Fruit fly (Drosophila melanogaster) whole organism, embryonic: ENCODE data around the gene Abi.

Experiments
- Atf-2 ChIP-seq: fragments of 200-800 bp; sonication (Bioruptor generic); optimal IDR thresholded peaks from 2 replicates; lab custom pipeline; 2016; ENCODE audit warnings: missing biosample characterization, missing genetic modification characterization
- Atf3 ChIP-seq: fragments of 200-800 bp; sonication (Bioruptor generic); optimal IDR thresholded peaks from 3 replicates; lab custom pipeline; 2016; ENCODE audit warnings: missing biosample characterization, missing genetic modification characterization
- CG1024 ChIP-seq: fragments of 200-800 bp; sonication (Bioruptor generic); IDR thresholded peaks from 2 replicates; pipeline ENCODE4 v1.3.6; 2022; ENCODE audit warnings: missing biosample characterization, missing genetic modification characterization
- CG10462 ChIP-seq: fragments of 200-800 bp; sonication (Bioruptor generic); optimal IDR thresholded peaks from 2 replicates; lab custom pipeline; 2016; ENCODE audit warnings: missing biosample characterization, missing genetic modification characterization
- CG10543 ChIP-seq: fragments of 200-800 bp; sonication (Bioruptor generic); optimal IDR thresholded peaks from 3 replicates; lab custom pipeline; 2017; ENCODE audit warnings: missing biosample characterization, mild to moderate bottlenecking, missing genetic modification characterization, moderate library complexity
- CG11085 ChIP-seq: fragments of 200-800 bp; sonication (Bioruptor generic); IDR thresholded peaks from 2 replicates; pipeline ENCODE4 v1.3.6; 2022; ENCODE audit warnings: missing biosample characterization, missing genetic modification characterization
- CG11398 ChIP-seq: fragments of 200-800 bp; sonication (Bioruptor generic); optimal IDR thresholded peaks from 2 replicates; lab custom pipeline; 2016; ENCODE audit warnings: missing biosample characterization, missing genetic modification characterization
- CG11456 ChIP-seq: fragments of 200-800 bp; sonication (Bioruptor generic); IDR thresholded peaks from 3 replicates; pipeline ENCODE4 v1.3.6; 2022; ENCODE audit warnings: missing biosample characterization, missing genetic modification characterization
- CG12659 ChIP-seq: fragments of 200-800 bp; sonication (Bioruptor generic); optimal IDR thresholded peaks from 3 replicates; lab custom pipeline; 2017; ENCODE audit warnings: mild to moderate bottlenecking, missing biosample characterization, missing genetic modification reagents, missing genetic modification characterization
- CG12942 ChIP-seq: fragments of 200-800 bp; sonication (Bioruptor generic); optimal IDR thresholded peaks from 3 replicates; lab custom pipeline; 2016; ENCODE audit warnings: missing biosample characterization, missing genetic modification characterization
- CG13424 ChIP-seq: fragments of 200-800 bp; sonication (Bioruptor generic); optimal IDR thresholded peaks from 2 replicates; lab custom pipeline; 2019; ENCODE audit warnings: missing biosample characterization, mild to moderate bottlenecking, missing genetic modification characterization, moderate library complexity
- CG14667 ChIP-seq: fragments of 200-800 bp; sonication (Bioruptor generic); IDR thresholded peaks from 2 replicates; pipeline ENCODE4 v1.3.6; 2022; ENCODE audit warnings: missing biosample characterization, missing genetic modification characterization
- CG14710 ChIP-seq: fragments of 200-800 bp; sonication (Bioruptor generic); optimal IDR thresholded peaks from 3 replicates; lab custom pipeline; 2019; ENCODE audit warnings: missing biosample characterization, mild to moderate bottlenecking, missing genetic modification characterization, moderate library complexity
- CG3065 ChIP-seq: fragments of 200-800 bp; sonication (Bioruptor generic); optimal IDR thresholded peaks from 2 replicates; lab custom pipeline; 2016; ENCODE audit warnings: missing biosample characterization, missing genetic modification characterization
- CG3995 ChIP-seq: fragments of 200-800 bp; sonication (Bioruptor generic); optimal IDR thresholded peaks from 3 replicates; lab custom pipeline; 2016; ENCODE audit warnings: missing biosample characterization, missing genetic modification characterization
- CG6654 ChIP-seq: fragments of 200-800 bp; sonication (Bioruptor generic); optimal IDR thresholded peaks from 2 replicates; lab custom pipeline; 2017; ENCODE audit warnings: missing biosample characterization, mild to moderate bottlenecking, missing genetic modification characterization
- CG6689 ChIP-seq: fragments of 200-800 bp; sonication (Bioruptor generic); IDR thresholded peaks from 2 replicates; pipeline ENCODE4 v1.3.6; 2022; ENCODE audit warnings: missing biosample characterization, missing genetic modification characterization
- CG6813 ChIP-seq: fragments of 200-800 bp; sonication (Bioruptor generic); optimal IDR thresholded peaks from 2 replicates; lab custom pipeline; 2017; ENCODE audit warnings: missing biosample characterization, missing genetic modification characterization, mild to moderate bottlenecking, moderate library complexity, missing genetic modification reagents
- CG6854 ChIP-seq: fragments of 200-800 bp; sonication (Bioruptor generic); optimal IDR thresholded peaks from 3 replicates; lab custom pipeline; 2017; ENCODE audit warnings: missing biosample characterization, mild to moderate bottlenecking, missing genetic modification characterization
- CG7745 ChIP-seq: fragments of 200-800 bp; sonication (Bioruptor generic); optimal IDR thresholded peaks from 2 replicates; lab custom pipeline; 2018; ENCODE audit warnings: missing biosample characterization, mild to moderate bottlenecking, missing genetic modification characterization, moderate library complexity
- CG7928 ChIP-seq: fragments of 200-800 bp; sonication (Bioruptor generic); optimal IDR thresholded peaks from 2 replicates; lab custom pipeline; 2017; ENCODE audit warnings: missing biosample characterization, mild to moderate bottlenecking, missing genetic modification characterization
- CG8290 ChIP-seq, 3 experiments: fragments of 200-800 bp; sonication (Bioruptor generic); optimal IDR thresholded peaks; 2 replicates each; lab custom pipeline; 2016 to 2019; ENCODE audit warnings: missing biosample characterization in 3 of 3, missing genetic modification characterization in 3 of 3, mild to moderate bottlenecking in 2 of 3, moderate library complexity in 1 of 3
- CG8924 ChIP-seq: fragments of 200-800 bp; optimal IDR thresholded peaks from 3 replicates; lab custom pipeline; 2019; ENCODE audit warnings: missing biosample characterization, mild to moderate bottlenecking, missing genetic modification characterization, moderate library complexity
- CrebB ChIP-seq: fragments of 200-800 bp; sonication (Bioruptor generic); optimal IDR thresholded peaks from 3 replicates; lab custom pipeline; 2018; ENCODE audit warnings: missing biosample characterization, mild to moderate bottlenecking, missing genetic modification characterization
- Dll ChIP-seq: fragments of 200-800 bp; sonication (Bioruptor generic); IDR thresholded peaks from 4 replicates; pipeline ENCODE4 v1.3.6; 2022; ENCODE audit warnings: missing biosample characterization, missing genetic modification characterization; ENCODE audit not compliant: partially characterized antibody
- E2f1 ChIP-seq: fragments of 200-800 bp; sonication (Bioruptor generic); IDR thresholded peaks from 2 replicates; pipeline ENCODE4 v1.3.6; 2022; ENCODE audit warnings: missing biosample characterization, missing genetic modification characterization
- Elba2 ChIP-seq: fragments of 200-800 bp; sonication (Bioruptor generic); optimal IDR thresholded peaks from 3 replicates; lab custom pipeline; 2016; ENCODE audit warnings: missing biosample characterization, missing genetic modification characterization
- HLH3B ChIP-seq: fragments of 200-800 bp; sonication (Bioruptor generic); IDR thresholded peaks from 2 replicates; pipeline ENCODE4 v1.3.6; 2022; ENCODE audit warnings: missing biosample characterization, missing genetic modification characterization
- Hmx ChIP-seq: fragments of 200-800 bp; sonication (Bioruptor generic); optimal IDR thresholded peaks from 2 replicates; lab custom pipeline; 2016; ENCODE audit warnings: missing biosample characterization, missing genetic modification characterization
- Neu2 ChIP-seq: fragments of 200-800 bp; sonication (Bioruptor generic); optimal IDR thresholded peaks from 3 replicates; lab custom pipeline; 2016; ENCODE audit warnings: missing biosample characterization, missing genetic modification characterization, borderline replicate concordance
- Nf-YA ChIP-seq: fragments of 200-800 bp; sonication (Bioruptor generic); IDR thresholded peaks from 2 replicates; pipeline ENCODE4 v1.3.6; 2022; ENCODE audit warnings: missing biosample characterization, missing genetic modification characterization
- Xbp1 ChIP-seq: fragments of 200-800 bp; sonication (Bioruptor generic); optimal IDR thresholded peaks from 3 replicates; lab custom pipeline; 2016; ENCODE audit warnings: missing biosample characterization, mild to moderate bottlenecking, missing genetic modification characterization
- ap ChIP-seq: fragments of 200-800 bp; sonication (Bioruptor generic); IDR thresholded peaks from 2 replicates; pipeline ENCODE4 v1.3.6; 2022; ENCODE audit warnings: missing biosample characterization, missing genetic modification characterization
- ash1 ChIP-seq: fragments of 200-800 bp; sonication (Bioruptor generic); optimal IDR thresholded peaks from 2 replicates; lab custom pipeline; 2018; ENCODE audit warnings: missing biosample characterization, mild to moderate bottlenecking, missing genetic modification characterization
- bcd ChIP-seq: fragments of 200-800 bp; sonication (Bioruptor generic); optimal IDR thresholded peaks from 2 replicates; lab custom pipeline; 2017; ENCODE audit warnings: missing biosample characterization, mild to moderate bottlenecking, missing genetic modification characterization
- btn ChIP-seq: fragments of 200-800 bp; sonication (Bioruptor generic); optimal IDR thresholded peaks from 2 replicates; lab custom pipeline; 2016; ENCODE audit warnings: missing biosample characterization, missing genetic modification characterization
- crol ChIP-seq: fragments of 200-800 bp; sonication (Bioruptor generic); IDR thresholded peaks from 2 replicates; pipeline ENCODE4 v1.3.6; 2022; ENCODE audit warnings: missing biosample characterization, missing genetic modification characterization
- dati ChIP-seq: fragments of 200-800 bp; sonication (Bioruptor generic); IDR thresholded peaks from 2 replicates; pipeline ENCODE4 v1.3.6; 2022; ENCODE audit warnings: missing biosample characterization, missing genetic modification characterization
- gro ChIP-seq: fragments of 200-800 bp; sonication (Bioruptor generic); optimal IDR thresholded peaks from 2 replicates; lab custom pipeline; 2016; ENCODE audit warnings: missing biosample characterization, missing genetic modification characterization
- ham ChIP-seq: fragments of 200-800 bp; sonication (Bioruptor generic); IDR thresholded peaks from 2 replicates; pipeline ENCODE4 v1.3.6; 2022; ENCODE audit warnings: missing biosample characterization, missing genetic modification characterization
- hth ChIP-seq: fragments of >200 bp; optimal IDR thresholded peaks from 2 replicates; lab custom pipeline; 2017; ENCODE audit warnings: inconsistent platforms
- kay ChIP-seq: fragments of 200-800 bp; sonication (Bioruptor generic); optimal IDR thresholded peaks from 2 replicates; lab custom pipeline; 2016; ENCODE audit warnings: missing biosample characterization, missing genetic modification characterization
- nau ChIP-seq: fragments of 200-800 bp; sonication (Bioruptor generic); optimal IDR thresholded peaks from 3 replicates; lab custom pipeline; 2017; ENCODE audit warnings: missing biosample characterization, mild to moderate bottlenecking, missing genetic modification characterization, missing genetic modification reagents
- nerfin-2 ChIP-seq: fragments of 200-800 bp; sonication (Bioruptor generic); IDR thresholded peaks from 2 replicates; pipeline ENCODE4 v1.3.6; 2022; ENCODE audit warnings: missing biosample characterization, missing genetic modification characterization; ENCODE audit not compliant: partially characterized antibody
- odd ChIP-seq: fragments of 200-800 bp; sonication (Bioruptor generic); optimal IDR thresholded peaks from 2 replicates; lab custom pipeline; 2017; ENCODE audit warnings: missing biosample characterization, mild to moderate bottlenecking, missing genetic modification characterization
- pan ChIP-seq, 4 experiments: fragments of >200 bp in 3 of 4; fragments of 200-800 bp in 1 of 4; sonication (Bioruptor generic) in 1 of 4; optimal IDR thresholded peaks in 3 of 4; IDR thresholded peaks in 1 of 4; 2 replicates each; pipeline versions ENCODE4 v1.3.6 to Lab custom; 2017 to 2022; ENCODE audit warnings: missing biosample characterization in 2 of 4, missing genetic modification characterization in 2 of 4, mixed read lengths in 1 of 4
- pho ChIP-seq: fragments of 200-800 bp; sonication (Bioruptor generic); optimal IDR thresholded peaks from 2 replicates; lab custom pipeline; 2016; ENCODE audit warnings: missing biosample characterization, missing genetic modification characterization
- slou ChIP-seq: fragments of 200-800 bp; sonication (Bioruptor generic); optimal IDR thresholded peaks from 3 replicates; lab custom pipeline; 2016; ENCODE audit warnings: missing biosample characterization, missing genetic modification characterization
- slp2 ChIP-seq: fragments of 200-800 bp; sonication (Bioruptor generic); optimal IDR thresholded peaks from 2 replicates; lab custom pipeline; 2016; ENCODE audit warnings: missing biosample characterization, missing genetic modification characterization
- sr ChIP-seq: fragments of 200-800 bp; sonication (Bioruptor generic); IDR thresholded peaks from 3 replicates; pipeline ENCODE4 v1.3.6; 2022; ENCODE audit warnings: missing biosample characterization, missing genetic modification characterization

The Abi gene

dm6 chr3R:14122347-14122812 is at the start of gene Abi, which contains the start of gene twf (continued):
- TF ChIP-seq dati = no peak
- TF ChIP-seq crol = no peak
- no peak for TF ChIP-seq hth
- TF ChIP-seq CG1024 = no peak
- TF ChIP-seq gro (GFP tag; lab: Kevin White, UChicago) = peak; percentile 42
- peak; percentile 61 for TF ChIP-seq CG3995 (GFP tag; lab: Kevin White, UChicago)
- peak; percentile 39 for TF ChIP-seq CG3065 (GFP tag; lab: Kevin White, UChicago)
- no peak for TF ChIP-seq CG6654 (GFP tag; lab: Kevin White, UChicago)
- no peak for TF ChIP-seq CG6854
- TF ChIP-seq pan (optimal IDR thresholded peaks at IDR 0.05; lab: Kevin White, UChicago) = no peak
- TF ChIP-seq pan (GFP tag; optimal IDR thresholded peaks at IDR 0.05 in 1 of 2, IDR thresholded peaks at IDR 0.05 in 1 of 2) = peak in 1 of 2 experiments; percentile 77
- TF ChIP-seq Dll = 0 out of 4 replicates have a peak, but pooled peaks have one; percentile 21
- TF ChIP-seq CG11398 (GFP tag; lab: Kevin White, UChicago) = no peak
- TF ChIP-seq CG7745 (tag; lab: Kevin White, UChicago) = no peak
- TF ChIP-seq pho (GFP tag; lab: Kevin White, UChicago) = peak; percentile 46
- TF ChIP-seq Xbp1 (GFP tag; lab: Kevin White, UChicago) = peak; percentile 79
- peak; percentile 59 for TF ChIP-seq bcd (GFP tag; lab: Kevin White, UChicago)
- no peak for TF ChIP-seq CG11085 (GFP tag; lab: Robert Waterston, UW)
- no peak for TF ChIP-seq btn (GFP tag; lab: Kevin White, UChicago)
- peak; percentile 85 for TF ChIP-seq kay (GFP tag; lab: Kevin White, UChicago)
- TF ChIP-seq CG10543 (GFP tag; lab: Kevin White, UChicago) = peak; percentile 47
- no peak for TF ChIP-seq ash1 (GFP tag; lab: Kevin White, UChicago)
- peak; percentile 68; the same call in 1 of the 3 replicates for TF ChIP-seq CG11456 (GFP tag; lab: Robert Waterston, UW)
- peak; percentile 8 for TF ChIP-seq CrebB (tag; lab: Kevin White, UChicago)
- TF ChIP-seq CG13424 (tag; lab: Kevin White, UChicago) = peak; percentile 67
- TF ChIP-seq slou (GFP tag; lab: Kevin White, UChicago) = peak; percentile 54
- TF ChIP-seq ham = no peak
- no peak for TF ChIP-seq Neu2 (GFP tag; lab: Kevin White, UChicago)
- peak; percentile 50 for TF ChIP-seq slp2
- TF ChIP-seq CG8924 (tag; lab: Kevin White, UChicago) = peak; percentile 24
- TF ChIP-seq CG14667 (GFP tag; lab: Robert Waterston, UW) = peak; percentile 52; the same call in 1 of the 2 replicates
- TF ChIP-seq E2f1 (GFP tag; lab: Robert Waterston, UW) = peak; percentile 45; the same call in 1 of the 2 replicates
- 0 out of 2 replicates have a peak, but pooled peaks have one; percentile 34 for TF ChIP-seq nerfin-2 (GFP tag; lab: Robert Waterston, UW)
- TF ChIP-seq CG6813 = no peak
- peak; percentile 43 for TF ChIP-seq Atf3
- peak; percentile 80 for TF ChIP-seq CG12659 (GFP tag; lab: Kevin White, UChicago)
- TF ChIP-seq CG10462 (GFP tag; lab: Kevin White, UChicago) = peak; percentile 39
- peak; percentile 80 for TF ChIP-seq CG8290 (GFP tag; optimal IDR thresholded peaks at IDR 0.05; lab: Kevin White, UChicago)
- peak in 1 of 2 experiments; percentile 38 for TF ChIP-seq CG8290 (tag; optimal IDR thresholded peaks at IDR 0.05; lab: Kevin White, UChicago)
- 0 out of 2 replicates have a peak, but pooled peaks have one; percentile 25 for TF ChIP-seq ap
- peak; percentile 75 for TF ChIP-seq CG12942 (GFP tag; lab: Kevin White, UChicago)
- TF ChIP-seq sr (GFP tag; lab: Robert Waterston, UW) = no peak
- TF ChIP-seq CG7928 (GFP tag; lab: Kevin White, UChicago) = no peak
- peak; percentile 86 for TF ChIP-seq CG14710 (tag; lab: Kevin White, UChicago)
- TF ChIP-seq Hmx (GFP tag; lab: Kevin White, UChicago) = peak; percentile 38
- peak; percentile 45 for TF ChIP-seq HLH3B (GFP tag; lab: Robert Waterston, UW)
- no peak for TF ChIP-seq odd (GFP tag; lab: Kevin White, UChicago)
- peak; percentile 6 for TF ChIP-seq Atf-2 (GFP tag; lab: Kevin White, UChicago)
- peak; percentile 99 for TF ChIP-seq Elba2 (GFP tag; lab: Kevin White, UChicago)
- no peak for TF ChIP-seq nau (GFP tag; lab: Kevin White, UChicago)
- TF ChIP-seq Nf-YA (GFP tag; lab: Robert Waterston, UW) = peak; percentile 40; the same call in 1 of the 2 replicates
- peak; percentile 72 for TF ChIP-seq CG6689 (GFP tag; lab: Robert Waterston, UW)
